Fruit fly (Drosophila melanogaster): ENCODE data around the gene Pbgs.

Pbgs gene

dm6 chr3L:12287370-12287769, 16.2 kb upstream of the Pbgs start:
- TF ChIP-seq fru (GFP tag; optimal IDR thresholded peaks at IDR 0.05) (no peak), dl (GFP tag; optimal IDR thresholded peaks at IDR 0.05; ENCODE audit: insufficient read depth in 1 of 2, partially characterized antibody in 2 of 2) (no peak), sv (GFP tag; optimal IDR thresholded peaks at IDR 0.05) (no peak), rgr (GFP tag; optimal IDR thresholded peaks at IDR 0.05) (no peak), br (GFP tag; optimal IDR thresholded peaks at IDR 0.05) (no peak), tai (GFP tag; optimal IDR thresholded peaks at IDR 0.05) (no peak), h (GFP tag; optimal IDR thresholded peaks at IDR 0.05) (no peak), psq (GFP tag; optimal IDR thresholded peaks at IDR 0.05) (no peak), Hnf4 (GFP tag; optimal IDR thresholded peaks at IDR 0.05) (no peak), lola (GFP tag; optimal IDR thresholded peaks at IDR 0.05) (no peak), Hr78 (GFP tag; optimal IDR thresholded peaks at IDR 0.05) (no peak), dmrt93B (GFP tag; optimal IDR thresholded peaks at IDR 0.05) (no peak), Hr83 (GFP tag; optimal IDR thresholded peaks at IDR 0.05; ENCODE audit: poor library complexity, severe bottlenecking) (no peak), CrebA (GFP tag; optimal IDR thresholded peaks at IDR 0.05; ENCODE audit: borderline replicate concordance) (no peak), Jra (GFP tag; optimal IDR thresholded peaks at IDR 0.05) (no peak), Vsx2 (GFP tag; optimal IDR thresholded peaks at IDR 0.05; ENCODE audit: partially characterized antibody) (no peak), HLH106 (tag; optimal IDR thresholded peaks at IDR 0.05) (no peak), jim (GFP tag; optimal IDR thresholded peaks at IDR 0.05) (no peak), Rel (GFP tag; optimal IDR thresholded peaks at IDR 0.05) (no peak), Rel (tag; optimal IDR thresholded peaks at IDR 0.05) (no peak), brk (GFP tag; optimal IDR thresholded peaks at IDR 0.05) (no peak)

dm6 chr3L:12277880-12278287, 6.7 kb upstream of the Pbgs start:
- no peak for TF ChIP-seq Vsx2 (GFP tag; optimal IDR thresholded peaks at IDR 0.05; ENCODE audit: partially characterized antibody)
- no peak for TF ChIP-seq Jra (GFP tag; optimal IDR thresholded peaks at IDR 0.05)
- no peak for TF ChIP-seq CG9705 (GFP tag; optimal IDR thresholded peaks at IDR 0.05)
- TF ChIP-seq Dif (GFP tag; optimal IDR thresholded peaks at IDR 0.05; ENCODE audit: partially characterized antibody): no peak
- no peak for TF ChIP-seq Myc (optimal IDR thresholded peaks at IDR 0.05)
- TF ChIP-seq pan (optimal IDR thresholded peaks at IDR 0.05): no peak
- no peak for TF ChIP-seq Hr83 (GFP tag; optimal IDR thresholded peaks at IDR 0.05; ENCODE audit: poor library complexity, severe bottlenecking)
- TF ChIP-seq Sp1 (GFP tag; optimal IDR thresholded peaks at IDR 0.05): no peak
- no peak for TF ChIP-seq sv (GFP tag; optimal IDR thresholded peaks at IDR 0.05)
- no peak for TF ChIP-seq rgr (GFP tag; optimal IDR thresholded peaks at IDR 0.05)
- TF ChIP-seq br (GFP tag; optimal IDR thresholded peaks at IDR 0.05): no peak
- TF ChIP-seq CG32264 (GFP tag; optimal IDR thresholded peaks at IDR 0.05): no peak
- no peak for TF ChIP-seq Hr78 (GFP tag; optimal IDR thresholded peaks at IDR 0.05)
- TF ChIP-seq h (GFP tag; optimal IDR thresholded peaks at IDR 0.05): no peak
- no peak for TF ChIP-seq Hnf4 (GFP tag; optimal IDR thresholded peaks at IDR 0.05)

dm6 chr3L:12277054-12277879, 6.1 kb upstream of the Pbgs start, which contains the start of the genes Sms and INPP5E:
Gene Sms, minus strand, starts transcription at chr3L:12277251.
Gene INPP5E, plus strand, starts transcription at chr3L:12277655.
- TF ChIP-seq Mio (GFP tag; optimal IDR thresholded peaks at IDR 0.05) (no peak), CG9705 (GFP tag; optimal IDR thresholded peaks at IDR 0.05) (peak; percentile 4), CrebA (GFP tag; optimal IDR thresholded peaks at IDR 0.05; ENCODE audit: borderline replicate concordance) (no peak), Jra (GFP tag; optimal IDR thresholded peaks at IDR 0.05) (no peak), rgr (GFP tag; optimal IDR thresholded peaks at IDR 0.05) (peak; percentile 46), sv (GFP tag; optimal IDR thresholded peaks at IDR 0.05) (peak; percentile 4), fru (GFP tag; optimal IDR thresholded peaks at IDR 0.05) (peak; percentile 14), usp (GFP tag; optimal IDR thresholded peaks at IDR 0.05) (no peak), tai (GFP tag; optimal IDR thresholded peaks at IDR 0.05) (no peak), woc (GFP tag; optimal IDR thresholded peaks at IDR 0.05) (peak; percentile 16), h (GFP tag; optimal IDR thresholded peaks at IDR 0.05) (peak; percentile 33), sage (GFP tag; optimal IDR thresholded peaks at IDR 0.05) (no peak), jim (GFP tag; optimal IDR thresholded peaks at IDR 0.05) (no peak), br (GFP tag; optimal IDR thresholded peaks at IDR 0.05) (no peak), Dfd (GFP tag; optimal IDR thresholded peaks at IDR 0.05) (no peak), dmrt93B (GFP tag; optimal IDR thresholded peaks at IDR 0.05) (peak; percentile 6), ey (GFP tag; optimal IDR thresholded peaks at IDR 0.05) (peak; percentile 37), brk (GFP tag; optimal IDR thresholded peaks at IDR 0.05) (no peak), Abd-B (GFP tag; optimal IDR thresholded peaks at IDR 0.05) (no peak), HLH106 (tag; optimal IDR thresholded peaks at IDR 0.05) (peak; percentile 61), Rel (GFP tag; optimal IDR thresholded peaks at IDR 0.05) (no peak), Rel (tag; optimal IDR thresholded peaks at IDR 0.05) (peak; percentile 94), Myc (optimal IDR thresholded peaks at IDR 0.05) (no peak), OdsH (GFP tag; optimal IDR thresholded peaks at IDR 0.05) (peak; percentile 31), foxo (GFP tag; optimal IDR thresholded peaks at IDR 0.05) (peak in 1 of 2 experiments; percentile 60), Dif (GFP tag; optimal IDR thresholded peaks at IDR 0.05; ENCODE audit: partially characterized antibody) (no peak), CG32264 (GFP tag; optimal IDR thresholded peaks at IDR 0.05) (no peak), Hr83 (GFP tag; optimal IDR thresholded peaks at IDR 0.05; ENCODE audit: poor library complexity, severe bottlenecking) (peak; percentile 85), psq (GFP tag; optimal IDR thresholded peaks at IDR 0.05) (peak; percentile 60), Sp1 (GFP tag; optimal IDR thresholded peaks at IDR 0.05) (peak; percentile 34), dsf (GFP tag; optimal IDR thresholded peaks at IDR 0.05; ENCODE audit: borderline replicate concordance) (peak; percentile 3), GATAd (GFP tag; optimal IDR thresholded peaks at IDR 0.05) (no peak)

Measured in whole organism, wandering third instar larva.